Fruit fly (Drosophila melanogaster): ENCODE results near the gene Mfe2.

DNA sequence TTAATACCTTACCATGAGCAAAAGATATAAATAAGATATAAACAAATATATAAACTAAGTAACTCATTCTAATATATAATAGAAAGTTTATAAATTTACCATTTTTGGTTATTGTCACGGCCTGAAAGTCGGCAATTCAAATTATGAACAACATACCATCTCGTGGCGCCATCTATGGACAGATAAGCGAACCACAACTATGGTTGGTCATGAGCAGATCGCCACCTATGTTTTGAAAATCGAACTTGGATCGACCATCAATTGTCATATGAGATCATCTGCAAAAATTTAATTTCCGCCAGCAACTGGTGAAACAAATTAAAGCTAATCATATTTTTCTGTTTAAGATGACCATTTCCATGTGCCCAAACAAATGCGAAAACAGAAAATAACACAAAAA, 26.0 kb upstream of the Mfe2 start:
- TF ChIP-seq Snoo (tag; optimal IDR thresholded peaks at IDR 0.05) (no peak), fd96Ca (GFP tag; IDR thresholded peaks at IDR 0.05) (no peak), CG8159 (tag; optimal IDR thresholded peaks at IDR 0.05) (no peak), CG17806 (tag; optimal IDR thresholded peaks at IDR 0.05) (no peak), CG32121 (GFP tag; IDR thresholded peaks at IDR 0.05) (no peak), CG8301 (tag; optimal IDR thresholded peaks at IDR 0.05) (no peak), D1 (tag; optimal IDR thresholded peaks at IDR 0.05) (peak; percentile 34), CG13204 (GFP tag; optimal IDR thresholded peaks at IDR 0.05) (no peak), CG4496 (GFP tag; IDR thresholded peaks at IDR 0.05) (no peak), CG15710 (tag; optimal IDR thresholded peaks at IDR 0.05) (no peak), CG34367 (tag; optimal IDR thresholded peaks at IDR 0.05) (no peak), EcR (GFP tag; optimal IDR thresholded peaks at IDR 0.05) (no peak), gl (tag; optimal IDR thresholded peaks at IDR 0.05) (no peak), CG10348 (GFP tag; IDR thresholded peaks at IDR 0.05) (no peak)
